Worm (Caenorhabditis elegans) whole organism, L4 larva: ENCODE results near the gene srh-211.
"Not testable (repeated sequence)": the region's sequence is repeated elsewhere in the genome, so short reads cannot be mapped to it uniquely, and the experiment has no call there.

Experiments used
- T26A8.4 ChIP-seq: fragments of 200-800 bp; sonication (Bioruptor generic); IDR thresholded peaks from 2 replicates; pipeline ENCODE4 v1.3.6; 2022; ENCODE audit warnings: missing genetic modification characterization, missing compliant biosample characterization
- ZK337.2 ChIP-seq: fragments of 200-800 bp; sonication (Bioruptor generic); IDR thresholded peaks from 2 replicates; pipeline ENCODE4 v1.3.6; 2022; ENCODE audit warnings: missing genetic modification reagents, missing genetic modification characterization, missing compliant biosample characterization
- ceh-20 ChIP-seq: fragments of 200-800 bp; sonication (Bioruptor generic); IDR thresholded peaks from 2 replicates; pipeline ENCODE4 v1.3.6; 2022; ENCODE audit warnings: missing genetic modification reagents, missing genetic modification characterization, missing compliant biosample characterization
- ceh-28 ChIP-seq: fragments of 150-350 bp; optimal IDR thresholded peaks from 2 replicates; lab custom pipeline; 2014; ENCODE audit warnings: missing biosample characterization, missing genetic modification reagents, missing genetic modification characterization
- ceh-32 ChIP-seq: sonication (generic microtip); optimal IDR thresholded peaks from 2 replicates; lab custom pipeline; 2016; ENCODE audit warnings: mild to moderate bottlenecking, missing genetic modification characterization, missing compliant biosample characterization; ENCODE audit not compliant: poor library complexity
- ceh-44 ChIP-seq: fragments of 200-800 bp; sonication (Bioruptor generic); IDR thresholded peaks from 2 replicates; pipeline ENCODE4 v1.3.6; 2022; ENCODE audit warnings: missing genetic modification reagents, missing genetic modification characterization, missing compliant biosample characterization
- ctbp-1 ChIP-seq: fragments of 200-800 bp; sonication (Bioruptor generic); IDR thresholded peaks from 2 replicates; pipeline ENCODE4 v1.3.6; 2022; ENCODE audit warnings: missing genetic modification reagents, missing genetic modification characterization, missing compliant biosample characterization
- dmd-6 ChIP-seq: fragments of 200-800 bp; sonication (Bioruptor generic); IDR thresholded peaks from 2 replicates; pipeline ENCODE4 v1.3.6; 2022; ENCODE audit warnings: missing genetic modification reagents, missing genetic modification characterization, missing compliant biosample characterization
- dmd-9 ChIP-seq: fragments of 200-800 bp; sonication (Bioruptor generic); IDR thresholded peaks from 2 replicates; pipeline ENCODE4 v1.3.6; 2022; ENCODE audit warnings: missing genetic modification reagents, missing genetic modification characterization, missing compliant biosample characterization
- dpl-1 ChIP-seq: fragments of 150-350 bp; optimal IDR thresholded peaks from 2 replicates; lab custom pipeline; 2014; ENCODE audit warnings: missing biosample characterization, missing genetic modification reagents, missing genetic modification characterization
- dve-1 ChIP-seq: sonication (generic microtip); optimal IDR thresholded peaks from 2 replicates; lab custom pipeline; 2017; ENCODE audit warnings: antibody characterized with exemption, mild to moderate bottlenecking, missing genetic modification characterization, missing compliant biosample characterization; ENCODE audit not compliant: insufficient read depth
- fos-1 ChIP-seq: fragments of 150-350 bp; optimal IDR thresholded peaks from 2 replicates; lab custom pipeline; 2014; ENCODE audit warnings: missing biosample characterization, missing genetic modification characterization
- hlh-30 ChIP-seq: sonication (generic microtip); optimal IDR thresholded peaks from 2 replicates; lab custom pipeline; 2017; ENCODE audit warnings: antibody characterized with exemption, mild to moderate bottlenecking, missing genetic modification characterization, missing compliant biosample characterization; ENCODE audit not compliant: insufficient read depth
- lim-7 ChIP-seq: fragments of 200-800 bp; sonication (Bioruptor generic); IDR thresholded peaks from 2 replicates; pipeline ENCODE4 v1.3.6; 2022; ENCODE audit warnings: missing genetic modification characterization, missing compliant biosample characterization
- lin-13 ChIP-seq: fragments of 150-350 bp; optimal IDR thresholded peaks from 2 replicates; lab custom pipeline; 2014; ENCODE audit warnings: missing biosample characterization, missing genetic modification reagents, missing genetic modification characterization
- lin-29 ChIP-seq: fragments of 200-800 bp; sonication (Bioruptor generic); IDR thresholded peaks from 2 replicates; pipeline ENCODE4 v1.3.6; 2022; ENCODE audit warnings: missing genetic modification reagents, missing genetic modification characterization, missing compliant biosample characterization
- lin-38 ChIP-seq: fragments of 200-800 bp; sonication (Bioruptor generic); IDR thresholded peaks from 2 replicates; pipeline ENCODE4 v1.3.6; 2022; ENCODE audit warnings: missing genetic modification reagents, missing genetic modification characterization, missing compliant biosample characterization
- lsy-2 ChIP-seq, 2 experiments: fragments of 150-350 bp in 1 of 2; sonication (generic microtip) in 1 of 2; optimal IDR thresholded peaks; 2 replicates each; lab custom pipeline; 2014 to 2017; ENCODE audit warnings: missing biosample characterization in 2 of 2, missing genetic modification characterization in 2 of 2
- madf-9 ChIP-seq: fragments of 200-800 bp; sonication (Bioruptor generic); conservative IDR thresholded peaks from 2 replicates; pipeline ENCODE4 v1.3.6; 2022; ENCODE audit warnings: missing genetic modification reagents, missing genetic modification characterization, missing compliant biosample characterization
- mdl-1 ChIP-seq, 2 experiments: fragments of 150-350 bp in 1 of 2; sonication (generic microtip) in 1 of 2; optimal IDR thresholded peaks; 2 replicates each; lab custom pipeline; 2014 to 2017; ENCODE audit warnings: missing biosample characterization in 2 of 2, missing genetic modification characterization in 2 of 2
- mdt-29 ChIP-seq: fragments of 200-800 bp; sonication (Bioruptor generic); IDR thresholded peaks from 2 replicates; pipeline ENCODE4 v1.3.6; 2022; ENCODE audit warnings: missing genetic modification reagents, missing genetic modification characterization, missing compliant biosample characterization
- mxl-3 ChIP-seq: fragments of 200-800 bp; sonication (Bioruptor generic); optimal IDR thresholded peaks from 2 replicates; lab custom pipeline; 2018; ENCODE audit warnings: mild to moderate bottlenecking, missing genetic modification characterization, missing compliant biosample characterization
- nhr-25 ChIP-seq: sonication (generic microtip); optimal IDR thresholded peaks from 2 replicates; lab custom pipeline; 2017; ENCODE audit warnings: missing genetic modification characterization, mild to moderate bottlenecking, missing compliant biosample characterization, antibody characterized with exemption, moderate library complexity, borderline replicate concordance; ENCODE audit not compliant: insufficient read depth
- nhr-42 ChIP-seq: fragments of 200-800 bp; sonication (Bioruptor generic); IDR thresholded peaks from 2 replicates; pipeline ENCODE4 v1.3.6; 2022; ENCODE audit warnings: missing genetic modification characterization, missing compliant biosample characterization
- pha-4 ChIP-seq, 2 experiments: fragments of 150-350 bp in 1 of 2; fragments of 200-800 bp in 1 of 2; sonication (Bioruptor generic) in 1 of 2; IDR thresholded peaks in 1 of 2; optimal IDR thresholded peaks in 1 of 2; 2 replicates each; pipeline versions ENCODE4 v1.3.6 to Lab custom; 2014 to 2022; ENCODE audit warnings: missing genetic modification characterization in 2 of 2, missing genetic modification reagents in 2 of 2, missing biosample characterization in 1 of 2, missing compliant biosample characterization in 1 of 2
- rbr-2 ChIP-seq: sonication (generic microtip); optimal IDR thresholded peaks from 2 replicates; lab custom pipeline; 2016; ENCODE audit warnings: missing genotype, missing genetic modification characterization, missing compliant biosample characterization
- saeg-2 ChIP-seq: fragments of 200-800 bp; sonication (Bioruptor generic); IDR thresholded peaks from 2 replicates; pipeline ENCODE4 v1.3.6; 2022; ENCODE audit warnings: missing genetic modification reagents, missing genetic modification characterization, missing compliant biosample characterization
- snpc-1.2 ChIP-seq: fragments of 200-800 bp; sonication (Bioruptor generic); IDR thresholded peaks from 2 replicates; pipeline ENCODE4 v1.3.6; 2022; ENCODE audit warnings: missing genetic modification reagents, missing genetic modification characterization, missing compliant biosample characterization
- snpc-4 ChIP-seq: fragments of 150-350 bp; optimal IDR thresholded peaks from 2 replicates; lab custom pipeline; 2014; ENCODE audit warnings: missing biosample characterization, missing genetic modification characterization
- tag-97 ChIP-seq: fragments of 200-800 bp; sonication (Bioruptor generic); IDR thresholded peaks from 2 replicates; pipeline ENCODE4 v1.3.6; 2022; ENCODE audit warnings: missing genetic modification characterization, missing compliant biosample characterization
- unc-62 ChIP-seq, 3 experiments: fragments of 150-350 bp in 1 of 3; sonication (generic microtip); optimal IDR thresholded peaks in 2 of 3; peaks in 1 of 3; 1 replicate in 1 of 3; 2 replicates in 2 of 3; lab custom pipeline; 2014 to 2017; ENCODE audit warnings: missing biosample characterization in 3 of 3, missing genetic modification characterization in 3 of 3, missing genetic modification reagents in 3 of 3, missing genotype in 1 of 3
- vab-7 ChIP-seq: fragments of 200-800 bp; sonication (Bioruptor generic); IDR thresholded peaks from 2 replicates; pipeline ENCODE4 v1.3.6; 2022; ENCODE audit warnings: missing genetic modification reagents, missing genetic modification characterization, missing compliant biosample characterization
- zag-1 ChIP-seq: fragments of 150-350 bp; optimal IDR thresholded peaks from 2 replicates; lab custom pipeline; 2014; ENCODE audit warnings: missing biosample characterization, missing genetic modification characterization

srh-211 gene

DNA sequence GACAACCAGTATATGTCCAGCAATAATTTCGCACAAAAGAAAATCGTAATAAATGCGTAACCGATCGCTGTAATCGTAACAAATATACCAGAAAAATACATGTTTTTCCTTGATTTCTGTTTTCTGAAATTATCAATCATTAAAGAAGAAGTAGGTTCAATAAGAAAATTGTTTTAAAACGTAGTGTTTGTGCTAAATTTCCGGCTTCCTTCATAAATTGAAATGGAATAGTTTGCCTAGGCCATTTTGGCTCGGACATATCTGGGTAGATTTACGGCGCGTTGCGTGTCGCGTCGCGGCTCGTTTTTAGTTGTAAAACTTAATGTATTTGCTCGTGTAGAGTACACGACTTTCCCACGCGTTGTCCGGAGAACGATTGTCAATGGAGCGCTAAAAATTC lies 1.8 kb upstream of the srh-211 start, which contains the start of gene F38H12.5:
Gene F38H12.5 (minus strand): TSS at position 101 of the 400 bp plus-strand sequence.
- TF ChIP-seq unc-62 (GFP tag; optimal IDR thresholded peaks at IDR 0.05 in 1 of 2; lab: Kevin White, UChicago): peak in 1 of 2 experiments; percentile 8
- no peak for TF ChIP-seq unc-62 (tag; optimal IDR thresholded peaks at IDR 0.05; lab: Kevin White, UChicago)
- no peak for TF ChIP-seq ZK337.2 (GFP tag; lab: Robert Waterston, UW)

DNA sequence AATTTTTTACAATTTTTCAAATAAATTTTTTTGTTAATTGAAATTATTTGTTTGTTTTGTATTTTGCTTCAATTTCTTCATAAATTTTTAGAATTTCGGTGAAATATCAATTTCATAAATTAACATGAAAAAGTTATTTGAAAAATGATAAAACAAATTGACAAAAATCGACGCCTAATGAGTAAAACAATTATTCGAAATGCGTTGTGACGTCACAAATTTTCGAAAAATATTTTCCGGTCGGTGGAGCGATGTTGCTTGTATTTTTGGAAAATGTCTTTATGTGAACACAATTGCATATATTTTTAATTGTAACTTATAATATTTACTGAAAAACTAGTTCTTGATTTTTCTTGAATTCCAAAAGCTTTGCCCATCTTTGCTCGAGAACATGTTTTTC lies 637 bp downstream of the srh-211 start:
- TF ChIP-seq fos-1 (tag; lab: Kevin White, UChicago) (no peak), unc-62 (GFP tag; optimal IDR thresholded peaks at IDR 0.05 in 1 of 2; lab: Kevin White, UChicago) (peak in 1 of 2 experiments; percentile 93), unc-62 (tag; optimal IDR thresholded peaks at IDR 0.05; lab: Kevin White, UChicago) (no peak), lin-13 (GFP tag; lab: Kevin White, UChicago) (no peak)

DNA sequence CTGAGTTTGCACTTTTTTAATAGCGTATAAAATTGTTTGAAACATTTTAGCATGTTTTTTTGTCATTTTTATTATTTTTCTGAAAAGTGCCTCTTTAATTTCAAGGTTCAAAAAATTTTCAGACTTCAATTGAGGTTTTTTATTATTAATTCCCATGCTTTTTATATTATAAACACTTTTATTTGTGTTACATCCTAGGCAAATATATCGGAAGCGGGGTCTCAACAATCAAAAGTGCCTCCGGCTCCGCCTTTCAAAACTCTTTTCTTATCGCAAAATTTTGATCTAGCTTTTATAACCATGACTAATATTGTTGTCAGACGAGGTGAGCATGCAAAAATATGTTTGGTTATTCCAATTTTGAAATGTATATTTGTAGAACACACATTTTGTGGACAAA lies 7.7 kb downstream of the srh-211 start, which contains the start of gene otpl-2:
Gene otpl-2 (plus strand): TSS at position 301 of the 400 bp plus-strand sequence.
- TF ChIP-seq mdt-29 (GFP tag; lab: Robert Waterston, UW) (no peak), tag-97 (GFP tag; lab: Robert Waterston, UW) (no peak), T26A8.4 (GFP tag; lab: Robert Waterston, UW) (no peak), dve-1 (tag; lab: Kevin White, UChicago) (no peak), saeg-2 (GFP tag; lab: Robert Waterston, UW) (no peak), nhr-25 (tag; lab: Kevin White, UChicago) (no peak), mxl-3 (GFP tag; lab: Kevin White, UChicago) (no peak), zag-1 (tag; lab: Kevin White, UChicago) (no peak), snpc-4 (no peak), mdl-1 (tag; optimal IDR thresholded peaks at IDR 0.05; lab: Kevin White, UChicago) (no peak), hlh-30 (tag; lab: Kevin White, UChicago) (no peak), ceh-28 (tag; lab: Kevin White, UChicago) (no peak), dpl-1 (GFP tag; lab: Kevin White, UChicago) (no peak), lin-29 (GFP tag; lab: Robert Waterston, UW) (no peak), ceh-44 (GFP tag; lab: Robert Waterston, UW) (no peak), dmd-6 (no peak), ceh-32 (tag; lab: Kevin White, UChicago) (no peak), lim-7 (GFP tag; lab: Robert Waterston, UW) (no peak)
- TF ChIP-seq, all 104 proteins: peak for 0

- peak; percentile 83 for TF ChIP-seq lin-38
- TF ChIP-seq, all 104 proteins: peak for 1; not testable (repeated sequence) for 103
Measured at ce11 chrV:4067876-4068275, 13.3 kb downstream of the srh-211 start.

DNA sequence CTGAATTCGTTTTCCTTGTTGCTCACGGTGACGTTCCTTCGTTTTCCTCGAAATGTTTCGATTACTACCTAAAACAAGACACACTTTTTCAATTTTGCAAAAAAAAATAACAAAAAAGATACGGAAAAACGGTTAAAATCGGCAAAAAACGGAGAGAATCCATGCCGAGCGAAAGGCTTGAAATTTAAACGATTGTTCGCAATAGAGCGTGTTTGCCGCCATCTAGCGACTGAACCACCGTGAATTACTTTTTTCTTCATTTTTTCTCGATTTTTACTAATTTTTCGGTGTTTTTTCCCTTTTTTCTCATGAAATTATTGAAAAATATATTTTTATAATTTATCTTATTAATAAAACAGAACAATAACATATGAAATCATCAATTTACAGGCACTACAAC lies 15.0 kb downstream of the srh-211 start:
- TF ChIP-seq lin-38: peak; percentile 85

ce11 chrV:4063559-4064164 lies 17.5 kb downstream of the srh-211 start:
- peak; percentile 39; the same call in 1 of the 2 replicates for TF ChIP-seq ceh-44 (GFP tag; lab: Robert Waterston, UW)
- TF ChIP-seq lin-29 (GFP tag; lab: Robert Waterston, UW): peak; percentile 77; the same call in 1 of the 2 replicates
- 0 out of 2 replicates have a peak, but pooled peaks have one; percentile 39 for TF ChIP-seq dmd-9 (GFP tag; lab: Robert Waterston, UW)
- peak; percentile 33; the same call in 1 of the 2 replicates for TF ChIP-seq madf-9
- TF ChIP-seq vab-7 (GFP tag; lab: Robert Waterston, UW): peak; percentile 63
- peak; percentile 61; the same call in 1 of the 2 replicates for TF ChIP-seq pha-4 (GFP tag; IDR thresholded peaks at IDR 0.05; lab: Robert Waterston, UW)
- not testable (repeated sequence) for TF ChIP-seq pha-4 (tag; optimal IDR thresholded peaks at IDR 0.05; lab: Kevin White, UChicago)
- TF ChIP-seq ctbp-1: peak; percentile 87; the same call in 1 of the 2 replicates
- peak; percentile 40 for TF ChIP-seq rbr-2 (tag; lab: Kevin White, UChicago)
- peak; percentile 81; the same call in 1 of the 2 replicates for TF ChIP-seq ceh-20 (GFP tag; lab: Robert Waterston, UW)
- peak; percentile 86 for TF ChIP-seq nhr-42 (GFP tag; lab: Robert Waterston, UW)
- TF ChIP-seq dmd-6: peak; percentile 70
- TF ChIP-seq snpc-1.2: peak; percentile 38; the same call in 1 of the 2 replicates
- peak; percentile 98 for TF ChIP-seq lin-38
- TF ChIP-seq lsy-2 (tag; optimal IDR thresholded peaks at IDR 0.05; lab: Kevin White, UChicago): peak in 1 of 2 experiments; percentile 0
- TF ChIP-seq, all 104 proteins: peak for 14; not testable (repeated sequence) for 90
